Worm (Caenorhabditis elegans) whole organism, L4 larva: Measurements from ENCODE around the gene T04C12.33.

Experiments used
- F44E2.7 ChIP-seq: fragments of 200-800 bp; sonication (Bioruptor generic); IDR thresholded peaks from 2 replicates; pipeline ENCODE4 v2.1.2; 2022; ENCODE audit warnings: missing genetic modification characterization, missing compliant biosample characterization
- ama-1 ChIP-seq: fragments of 150-350 bp; optimal IDR thresholded peaks from 2 replicates; lab custom pipeline; 2014; ENCODE audit warnings: inconsistent platforms, mixed read lengths
- ctbp-1 ChIP-seq: fragments of 200-800 bp; sonication (Bioruptor generic); IDR thresholded peaks from 2 replicates; pipeline ENCODE4 v1.3.6; 2022; ENCODE audit warnings: missing genetic modification reagents, missing genetic modification characterization, missing compliant biosample characterization
- fos-1 ChIP-seq: fragments of 150-350 bp; optimal IDR thresholded peaks from 2 replicates; lab custom pipeline; 2014; ENCODE audit warnings: missing biosample characterization, missing genetic modification characterization
- madf-5 ChIP-seq, 2 experiments: fragments of 200-800 bp; sonication (Bioruptor generic); IDR thresholded peaks; 2 replicates each; pipeline ENCODE4 v1.3.6; 2022; ENCODE audit warnings: missing compliant biosample characterization in 2 of 2, missing genetic modification characterization in 2 of 2
- nhr-10 ChIP-seq: fragments of 150-350 bp; optimal IDR thresholded peaks from 2 replicates; lab custom pipeline; 2014; ENCODE audit warnings: missing biosample characterization, missing genetic modification characterization
- unc-39 ChIP-seq: sonication (generic microtip); optimal IDR thresholded peaks from 2 replicates; lab custom pipeline; 2017; ENCODE audit warnings: missing biosample characterization, missing genetic modification characterization

- no peak for TF ChIP-seq ama-1 (lab: Kevin White, UChicago)
- no peak for TF ChIP-seq nhr-10 (tag; lab: Kevin White, UChicago)
- no peak for TF ChIP-seq unc-39 (tag; lab: Kevin White, UChicago)
- TF ChIP-seq madf-5 (GFP tag; IDR thresholded peaks at IDR 0.05; lab: Robert Waterston, UW): no peak
- no peak for TF ChIP-seq fos-1 (tag; lab: Kevin White, UChicago)
- TF ChIP-seq F44E2.7 (GFP tag; lab: Robert Waterston, UW): no peak
- no peak for TF ChIP-seq ctbp-1
Observed at ce11 chrV:11094698-11095097, 42.7 kb downstream of the T04C12.33 start.
